Worm (Caenorhabditis elegans) whole organism, mixed stage, embryonic: Measurements from ENCODE around the gene F41E6.12.

Experiments used
- elt-1 ChIP-seq: sonication (generic microtip); optimal IDR thresholded peaks from 2 replicates; lab custom pipeline; 2017; ENCODE audit warnings: missing genetic modification characterization, mild to moderate bottlenecking, missing compliant biosample characterization, antibody characterized with exemption, moderate library complexity, borderline replicate concordance; ENCODE audit not compliant: insufficient read depth
- ham-2 ChIP-seq: fragments of 200-800 bp; sonication (Bioruptor generic); optimal IDR thresholded peaks from 2 replicates; lab custom pipeline; 2018; ENCODE audit warnings: mild to moderate bottlenecking, missing genetic modification characterization, missing compliant biosample characterization
- lin-13 ChIP-seq: fragments of 150-350 bp; optimal IDR thresholded peaks from 2 replicates; lab custom pipeline; 2014; ENCODE audit warnings: missing biosample characterization, missing genetic modification characterization
- mab-5 ChIP-seq: fragments of 150-350 bp; optimal IDR thresholded peaks from 2 replicates; lab custom pipeline; 2014; ENCODE audit warnings: missing biosample characterization, missing genetic modification characterization
- nhr-12 ChIP-seq: fragments of 150-350 bp; optimal IDR thresholded peaks from 2 replicates; lab custom pipeline; 2014; ENCODE audit warnings: missing biosample characterization, missing genetic modification characterization
- nhr-2 ChIP-seq: fragments of 150-350 bp; optimal IDR thresholded peaks from 2 replicates; lab custom pipeline; 2014; ENCODE audit warnings: missing biosample characterization, missing genetic modification characterization
- nhr-237 ChIP-seq: fragments of 150-350 bp; optimal IDR thresholded peaks from 2 replicates; lab custom pipeline; 2014; ENCODE audit warnings: missing biosample characterization, missing genetic modification characterization
- nhr-28 ChIP-seq: fragments of 150-350 bp; optimal IDR thresholded peaks from 2 replicates; lab custom pipeline; 2014; ENCODE audit warnings: missing biosample characterization, missing genetic modification characterization
- nhr-76 ChIP-seq: sonication (generic microtip); optimal IDR thresholded peaks from 2 replicates; lab custom pipeline; 2017; ENCODE audit warnings: missing biosample characterization, missing genetic modification characterization
- pha-4 ChIP-seq: fragments of 150-350 bp; optimal IDR thresholded peaks from 2 replicates; lab custom pipeline; 2018; ENCODE audit warnings: missing biosample characterization, missing genetic modification reagents, missing genetic modification characterization
- snpc-4 ChIP-seq: fragments of 150-350 bp; optimal IDR thresholded peaks from 2 replicates; lab custom pipeline; 2014; ENCODE audit warnings: missing biosample characterization, missing genetic modification characterization
- sptf-1 ChIP-seq: sonication (generic microtip); optimal IDR thresholded peaks from 2 replicates; lab custom pipeline; 2017; ENCODE audit warnings: mild to moderate bottlenecking, missing genetic modification characterization, moderate library complexity, missing compliant biosample characterization
- unc-120 ChIP-seq: sonication (generic microtip); optimal IDR thresholded peaks from 2 replicates; lab custom pipeline; 2017; ENCODE audit warnings: missing genetic modification characterization, missing compliant biosample characterization; ENCODE audit not compliant: poor library complexity, severe bottlenecking
- unc-39 ChIP-seq: fragments of 150-350 bp; optimal IDR thresholded peaks from 2 replicates; lab custom pipeline; 2014; ENCODE audit warnings: missing biosample characterization, missing genetic modification characterization

ce11 chrV:8608483-8608882 is 20.4 kb downstream of the F41E6.12 start:
- TF ChIP-seq nhr-28 (tag; lab: Kevin White, UChicago) (no peak), nhr-2 (tag; lab: Kevin White, UChicago) (no peak), elt-1 (tag; lab: Kevin White, UChicago) (no peak), pha-4 (tag; lab: Kevin White, UChicago) (no peak), nhr-76 (tag; lab: Kevin White, UChicago) (no peak), ham-2 (no peak), nhr-237 (tag; lab: Kevin White, UChicago) (no peak), sptf-1 (tag; lab: Kevin White, UChicago) (no peak), unc-39 (tag; lab: Kevin White, UChicago) (no peak), mab-5 (tag; lab: Kevin White, UChicago) (no peak), lin-13 (no peak), nhr-12 (tag; lab: Kevin White, UChicago) (no peak), snpc-4 (tag; lab: Kevin White, UChicago) (no peak), unc-120 (no peak)
